Fruit fly (Drosophila melanogaster) Kc167 (cell line): ENCODE results near the gene JMJD5.

Source experiments
- Myc ChIP-seq: fragments of >200 bp; optimal IDR thresholded peaks from 2 replicates; lab custom pipeline; 2017; ENCODE audit warnings: missing external identifiers
- Sin3A ChIP-seq: fragments of >200 bp; optimal IDR thresholded peaks from 2 replicates; lab custom pipeline; 2018; ENCODE audit warnings: missing external identifiers
- h ChIP-seq: fragments of >200 bp; optimal IDR thresholded peaks from 3 replicates; lab custom pipeline; 2018; ENCODE audit warnings: missing external identifiers
- insv ChIP-seq: fragments of >200 bp; optimal IDR thresholded peaks from 3 replicates; lab custom pipeline; 2018; ENCODE audit warnings: missing external identifiers
- psq ChIP-seq: fragments of >200 bp; optimal IDR thresholded peaks from 2 replicates; lab custom pipeline; 2017; ENCODE audit warnings: missing external identifiers
- ttk ChIP-seq: sonication (Bioruptor generic); optimal IDR thresholded peaks from 2 replicates; lab custom pipeline; 2017; ENCODE audit warnings: missing external identifiers

DNA sequence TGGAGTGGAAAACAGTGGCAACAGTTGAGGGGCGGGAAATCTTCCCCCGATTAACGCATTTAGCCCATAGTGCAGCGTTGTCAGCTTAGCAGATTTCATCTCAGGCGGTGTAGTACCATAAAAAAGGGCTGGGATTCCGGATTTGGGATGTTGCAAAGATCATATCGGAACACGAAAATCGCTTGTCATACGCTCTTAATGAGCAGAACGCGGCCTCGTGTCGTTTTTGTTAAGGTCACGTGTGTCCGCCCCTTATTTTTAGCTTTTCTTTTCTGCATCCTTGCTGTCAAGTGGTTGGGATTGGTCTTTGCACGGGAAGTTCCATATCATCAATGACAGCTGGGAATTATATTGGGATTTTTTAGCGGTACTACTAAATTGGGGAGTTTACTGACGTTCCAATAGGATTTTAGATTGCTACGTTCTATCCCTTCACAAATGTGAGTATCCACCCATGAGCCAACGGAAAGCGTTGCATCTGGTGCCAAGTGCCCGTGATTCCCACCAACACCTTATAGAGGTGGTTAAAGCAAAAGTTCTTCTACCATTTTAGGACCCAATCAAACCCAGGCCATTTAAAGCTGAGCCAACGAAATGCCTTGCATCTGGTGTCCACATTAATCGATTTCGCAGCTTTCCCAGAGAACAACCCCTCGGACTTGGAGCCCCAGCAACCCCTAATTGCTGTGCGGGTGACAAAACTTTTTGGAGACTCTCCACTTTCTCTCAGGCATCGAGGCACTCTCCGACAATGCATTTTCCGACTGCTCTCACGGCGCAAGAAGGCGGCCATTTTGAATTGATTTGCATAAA is 32.2 kb downstream of the JMJD5 start:
- TF ChIP-seq Myc (no peak), psq (lab: Kevin White, UChicago) (no peak), insv (lab: Kevin White, UChicago) (no peak), ttk (lab: Kevin White, UChicago) (no peak), h (lab: Kevin White, UChicago) (no peak), Sin3A (lab: Kevin White, UChicago) (no peak)
